Worm (Caenorhabditis elegans): ENCODE measurements around the gene tam-1.

tam-1 gene

ce11 chrV:4964020-4964635 is 1.2 kb upstream of the tam-1 start:
- TF ChIP-seq efl-1 (optimal IDR thresholded peaks at IDR 0.05): no peak
- TF ChIP-seq efl-1 (GFP tag; optimal IDR thresholded peaks at IDR 0.05 in 1 of 2): peak in 1 of 2 experiments; percentile 20
- no peak for TF ChIP-seq pqm-1 (tag; optimal IDR thresholded peaks at IDR 0.05)
- no peak for TF ChIP-seq nhr-11 (tag; optimal IDR thresholded peaks at IDR 0.05)
- TF ChIP-seq lin-14 (GFP tag; optimal IDR thresholded peaks at IDR 0.05): peak; percentile 21
- TF ChIP-seq unc-130 (tag; optimal IDR thresholded peaks at IDR 0.05): no peak
- TF ChIP-seq nhr-28 (tag; optimal IDR thresholded peaks at IDR 0.05): no peak
- TF ChIP-seq nhr-71 (tag; optimal IDR thresholded peaks at IDR 0.05): peak; percentile 22
- no peak for TF ChIP-seq nhr-19 (GFP tag; conservative IDR thresholded peaks at IDR 0.05)
- TF ChIP-seq dsc-1 (tag; optimal IDR thresholded peaks at IDR 0.05): peak; percentile 27
- no peak for TF ChIP-seq nhr-76 (tag; optimal IDR thresholded peaks at IDR 0.05)
- TF ChIP-seq unc-30 (tag; optimal IDR thresholded peaks at IDR 0.05): no peak

ce11 chrV:4963606-4964005 is 704 bp upstream of the tam-1 start:
- TF ChIP-seq rnt-1 (tag; optimal IDR thresholded peaks at IDR 0.05) (no peak), mab-9 (GFP tag; IDR thresholded peaks at IDR 0.05) (no peak), mep-1 (tag; optimal IDR thresholded peaks at IDR 0.05) (no peak), nhr-77 (tag; optimal IDR thresholded peaks at IDR 0.05) (no peak)

ce11 chrV:4960686-4961085 is 2.2 kb downstream of the tam-1 start:
- TF ChIP-seq nhr-28 (tag; optimal IDR thresholded peaks at IDR 0.05) (no peak), aha-1 (tag; optimal IDR thresholded peaks at IDR 0.05) (no peak), aly-2 (tag; optimal IDR thresholded peaks at IDR 0.05) (no peak), nhr-237 (tag; optimal IDR thresholded peaks at IDR 0.05) (no peak), nhr-20 (tag; optimal IDR thresholded peaks at IDR 0.05) (no peak)

ce11 chrV:4957619-4958018 is 5.3 kb downstream of the tam-1 start:
- TF ChIP-seq dsc-1 (tag; optimal IDR thresholded peaks at IDR 0.05): no peak
- no peak for TF ChIP-seq nhr-85 (tag)
- no peak for TF ChIP-seq isw-1 (GFP tag; IDR thresholded peaks at IDR 0.05)
- TF ChIP-seq ces-1 (GFP tag; optimal IDR thresholded peaks at IDR 0.05): no peak
- no peak for TF ChIP-seq vab-15 (tag; optimal IDR thresholded peaks at IDR 0.05)
- TF ChIP-seq hlh-17 (GFP tag; optimal IDR thresholded peaks at IDR 0.05; ENCODE audit: borderline replicate concordance): no peak
- no peak for TF ChIP-seq nhr-12 (tag; optimal IDR thresholded peaks at IDR 0.05)
- no peak for TF ChIP-seq egl-27 (tag; optimal IDR thresholded peaks at IDR 0.05)
- TF ChIP-seq ztf-11 (tag; optimal IDR thresholded peaks at IDR 0.05): no peak
- TF ChIP-seq tlp-1 (tag; optimal IDR thresholded peaks at IDR 0.05): no peak
- TF ChIP-seq ceh-63 (GFP tag; optimal IDR thresholded peaks at IDR 0.05): no peak
- TF ChIP-seq alr-1 (tag; optimal IDR thresholded peaks at IDR 0.05; ENCODE audit: borderline replicate concordance): no peak
- TF ChIP-seq sox-4 (tag; optimal IDR thresholded peaks at IDR 0.05): no peak
- TF ChIP-seq grh-1 (GFP tag; IDR thresholded peaks at IDR 0.05): no peak
- TF ChIP-seq nhr-84 (tag; optimal IDR thresholded peaks at IDR 0.05): no peak
- TF ChIP-seq lin-15B (tag; optimal IDR thresholded peaks at IDR 0.05): no peak

ce11 chrV:4956529-4956928 is 6.4 kb downstream of the tam-1 start, which contains the start of gene str-208:
TSS of gene str-208 (plus strand) at chrV:4956829.
- TF ChIP-seq nhr-20 (tag; optimal IDR thresholded peaks at IDR 0.05) (no peak), sup-37 (GFP tag; optimal IDR thresholded peaks at IDR 0.05) (no peak), ces-1 (GFP tag; optimal IDR thresholded peaks at IDR 0.05) (no peak), hlh-4 (tag; optimal IDR thresholded peaks at IDR 0.05) (no peak), efl-1 (optimal IDR thresholded peaks at IDR 0.05) (no peak), efl-1 (GFP tag; optimal IDR thresholded peaks at IDR 0.05 in 1 of 2) (peak in 1 of 2 experiments; percentile 4)

Data from whole organism, L1 larva.